Fruit fly (Drosophila melanogaster) whole organism, embryonic: ENCODE data around the gene CG6465.

Source experiments
- ATbp ChIP-seq: fragments of 200-800 bp; sonication (Bioruptor generic); optimal IDR thresholded peaks from 2 replicates; lab custom pipeline; 2017; ENCODE audit warnings: missing biosample characterization, mild to moderate bottlenecking, missing genetic modification characterization, missing genetic modification reagents
- B-H1 ChIP-seq: fragments of 200-800 bp; sonication (Bioruptor generic); IDR thresholded peaks from 3 replicates; pipeline ENCODE4 v1.3.6; 2022; ENCODE audit warnings: missing biosample characterization, missing genetic modification characterization
- CG11085 ChIP-seq: fragments of 200-800 bp; sonication (Bioruptor generic); IDR thresholded peaks from 2 replicates; pipeline ENCODE4 v1.3.6; 2022; ENCODE audit warnings: missing biosample characterization, missing genetic modification characterization
- CG11723 ChIP-seq: fragments of 200-800 bp; sonication (Bioruptor generic); optimal IDR thresholded peaks from 2 replicates; lab custom pipeline; 2017; ENCODE audit warnings: missing biosample characterization, mild to moderate bottlenecking, missing genetic modification characterization
- CG17802 ChIP-seq: fragments of 200-800 bp; sonication (Bioruptor generic); optimal IDR thresholded peaks from 2 replicates; lab custom pipeline; 2018; ENCODE audit warnings: missing biosample characterization, mild to moderate bottlenecking, missing genetic modification characterization, moderate library complexity
- CG1792 ChIP-seq: fragments of 200-800 bp; sonication (Bioruptor generic); optimal IDR thresholded peaks from 2 replicates; lab custom pipeline; 2016; ENCODE audit warnings: missing biosample characterization, missing genetic modification characterization
- CG2120 ChIP-seq: fragments of 200-800 bp; sonication (Bioruptor generic); optimal IDR thresholded peaks from 3 replicates; lab custom pipeline; 2016; ENCODE audit warnings: missing biosample characterization, missing genetic modification characterization
- CG7745 ChIP-seq: fragments of 200-800 bp; sonication (Bioruptor generic); optimal IDR thresholded peaks from 2 replicates; lab custom pipeline; 2018; ENCODE audit warnings: missing biosample characterization, mild to moderate bottlenecking, missing genetic modification characterization, moderate library complexity
- Oli ChIP-seq: fragments of 200-800 bp; sonication (Bioruptor generic); optimal IDR thresholded peaks from 2 replicates; lab custom pipeline; 2018; ENCODE audit warnings: missing biosample characterization, mild to moderate bottlenecking, missing genetic modification characterization, moderate library complexity
- al ChIP-seq: fragments of 200-800 bp; sonication (Bioruptor generic); IDR thresholded peaks from 2 replicates; pipeline ENCODE4 v1.3.6; 2022; ENCODE audit warnings: missing biosample characterization, missing genetic modification characterization
- maf-S ChIP-seq: fragments of 200-800 bp; sonication (Bioruptor generic); optimal IDR thresholded peaks from 2 replicates; lab custom pipeline; 2016; ENCODE audit warnings: missing biosample characterization, missing genetic modification characterization
- pros ChIP-seq: fragments of 200-800 bp; sonication (Bioruptor generic); optimal IDR thresholded peaks from 3 replicates; lab custom pipeline; 2019; ENCODE audit warnings: missing biosample characterization, mild to moderate bottlenecking, missing genetic modification characterization, moderate library complexity
- vvl ChIP-seq: fragments of 200-800 bp; sonication (Bioruptor generic); IDR thresholded peaks from 2 replicates; pipeline ENCODE4 v1.3.6; 2022; ENCODE audit warnings: missing biosample characterization, missing genetic modification characterization

DNA sequence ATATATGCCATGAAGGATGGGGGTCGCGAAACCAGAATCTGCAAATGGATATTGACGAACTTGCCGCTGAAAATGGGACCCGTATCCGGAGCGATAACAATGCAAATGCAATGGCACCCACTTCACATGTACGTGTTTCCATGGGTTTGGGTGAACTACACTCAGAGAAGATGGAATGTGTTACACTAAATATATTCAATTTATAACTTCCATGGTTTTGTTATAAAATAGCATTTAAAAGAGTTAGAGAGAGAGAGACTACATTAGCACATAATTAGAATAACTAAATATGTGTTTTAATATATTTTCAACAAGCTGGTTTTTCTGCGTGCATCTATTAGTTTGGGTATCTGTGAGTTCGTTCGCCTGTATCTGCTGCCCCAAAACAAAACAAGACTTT lies 48.8 kb downstream of the CG6465 start:
- peak; percentile 69 for TF ChIP-seq vvl (GFP tag; lab: Robert Waterston, UW)
- no peak for TF ChIP-seq CG2120 (GFP tag; lab: Kevin White, UChicago)
- no peak for TF ChIP-seq maf-S (GFP tag; lab: Kevin White, UChicago)
- TF ChIP-seq CG11085 (GFP tag; lab: Robert Waterston, UW) = no peak
- no peak for TF ChIP-seq CG7745 (tag; lab: Kevin White, UChicago)
- no peak for TF ChIP-seq B-H1 (GFP tag; lab: Robert Waterston, UW)
- TF ChIP-seq CG1792 (GFP tag; lab: Kevin White, UChicago) = no peak
- no peak for TF ChIP-seq pros
- peak; percentile 6 for TF ChIP-seq ATbp (GFP tag; lab: Kevin White, UChicago)
- no peak for TF ChIP-seq al (GFP tag; lab: Robert Waterston, UW)
- peak; percentile 37 for TF ChIP-seq Oli (tag; lab: Kevin White, UChicago)
- no peak for TF ChIP-seq CG11723
- TF ChIP-seq CG17802 (tag; lab: Kevin White, UChicago) = no peak
